Fruit fly (Drosophila melanogaster): Measurements from ENCODE around the gene CG15765.

The CG15765 gene

dm6 chrX:5852677-5853076, 34.3 kb downstream of the CG15765 start (continued):
- peak; percentile 12 for TF ChIP-seq Blimp-1 (GFP tag; optimal IDR thresholded peaks at IDR 0.05)
- TF ChIP-seq CG17328 (GFP tag; IDR thresholded peaks at IDR 0.05), result no peak
- TF ChIP-seq phol (tag; optimal IDR thresholded peaks at IDR 0.05), result peak; percentile 18
- no peak for TF ChIP-seq Hr78 (GFP tag; optimal IDR thresholded peaks at IDR 0.05)
- TF ChIP-seq pan (optimal IDR thresholded peaks at IDR 0.05), result no peak
- peak in 1 of 2 experiments; percentile 15 for TF ChIP-seq pan (GFP tag; optimal IDR thresholded peaks at IDR 0.05 in 1 of 2, IDR thresholded peaks at IDR 0.05 in 1 of 2)
- TF ChIP-seq prd (optimal IDR thresholded peaks at IDR 0.05), result no peak
- TF ChIP-seq prd (GFP tag; IDR thresholded peaks at IDR 0.05), result peak; percentile 50; the same call in 2 of the 3 replicates
- peak; percentile 1 for TF ChIP-seq CG13424 (tag; optimal IDR thresholded peaks at IDR 0.05)
- TF ChIP-seq nerfin-2 (GFP tag; IDR thresholded peaks at IDR 0.05; ENCODE audit: partially characterized antibody), result no peak
- 0 out of 2 replicates have a peak, but pooled peaks have one; percentile 16 for TF ChIP-seq CG10959 (GFP tag; IDR thresholded peaks at IDR 0.05)
- TF ChIP-seq Fer3 (tag; optimal IDR thresholded peaks at IDR 0.05), result peak; percentile 27
- TF ChIP-seq CG12391 (tag; optimal IDR thresholded peaks at IDR 0.05), result peak; percentile 24
- TF ChIP-seq YL-1 (GFP tag; optimal IDR thresholded peaks at IDR 0.05), result no peak
- no peak for TF ChIP-seq CG17802 (tag; optimal IDR thresholded peaks at IDR 0.05)

dm6 chrX:5853461-5853860, 35.1 kb downstream of the CG15765 start, which contains the start of gene CG43136:
Gene CG43136 (plus strand): TSS chrX:5853761.
- TF ChIP-seq Sox102F (GFP tag; optimal IDR thresholded peaks at IDR 0.05) (no peak), tx (GFP tag; optimal IDR thresholded peaks at IDR 0.05) (no peak), vvl (GFP tag; IDR thresholded peaks at IDR 0.05) (no peak), CG10654 (GFP tag; optimal IDR thresholded peaks at IDR 0.05) (no peak), grn (GFP tag; optimal IDR thresholded peaks at IDR 0.05) (no peak), CG16813 (GFP tag; IDR thresholded peaks at IDR 0.05; ENCODE audit: partially characterized antibody) (no peak)

dm6 chrX:5865051-5865450, 46.7 kb downstream of the CG15765 start, which contains the start of gene CG43137:
Gene CG43137 (minus strand): TSS chrX:5865151.
- no peak for TF ChIP-seq CG6854 (GFP tag; optimal IDR thresholded peaks at IDR 0.05)
- no peak for TF ChIP-seq CG6654 (GFP tag; optimal IDR thresholded peaks at IDR 0.05)
- no peak for TF ChIP-seq CG11560 (tag; IDR thresholded peaks at IDR 0.05)
- no peak for TF ChIP-seq Ptx1 (GFP tag; IDR thresholded peaks at IDR 0.05)
- TF ChIP-seq az2 (GFP tag; optimal IDR thresholded peaks at IDR 0.05), result no peak
- TF ChIP-seq Ets97D (GFP tag; optimal IDR thresholded peaks at IDR 0.05), result no peak
- no peak for TF ChIP-seq stwl (tag; optimal IDR thresholded peaks at IDR 0.05)
- TF ChIP-seq sqz (GFP tag; optimal IDR thresholded peaks at IDR 0.05), result no peak
- no peak for TF ChIP-seq unc-4 (GFP tag; IDR thresholded peaks at IDR 0.05; ENCODE audit: partially characterized antibody)
- TF ChIP-seq gsb-n (tag; optimal IDR thresholded peaks at IDR 0.05), result no peak
- TF ChIP-seq CG7839 (tag; optimal IDR thresholded peaks at IDR 0.05), result no peak

- TF ChIP-seq CG6765 (GFP tag; optimal IDR thresholded peaks at IDR 0.05) (no peak), chif (GFP tag; optimal IDR thresholded peaks at IDR 0.05) (no peak), CG18599 (GFP tag; optimal IDR thresholded peaks at IDR 0.05) (peak; percentile 62), CG30403 (GFP tag; optimal IDR thresholded peaks at IDR 0.05) (no peak), usp (GFP tag; optimal IDR thresholded peaks at IDR 0.05) (no peak), Hey (tag; optimal IDR thresholded peaks at IDR 0.05) (no peak), CG9932 (GFP tag; IDR thresholded peaks at IDR 0.05) (peak; percentile 27; the same call in 1 of the 2 replicates), fu2 (GFP tag; optimal IDR thresholded peaks at IDR 0.05) (no peak), CG8281 (tag; optimal IDR thresholded peaks at IDR 0.05) (no peak), Ravus (GFP tag; IDR thresholded peaks at IDR 0.05) (no peak), CG17385 (GFP tag; optimal IDR thresholded peaks at IDR 0.05) (no peak), sima (GFP tag; optimal IDR thresholded peaks at IDR 0.05) (no peak), CoRest (tag; optimal IDR thresholded peaks at IDR 0.05) (no peak), CG33557 (GFP tag; optimal IDR thresholded peaks at IDR 0.05) (no peak), Hr51 (GFP tag; optimal IDR thresholded peaks at IDR 0.05) (peak in 1 of 2 experiments; percentile 14), slp2 (GFP tag; optimal IDR thresholded peaks at IDR 0.05) (no peak)
These were observed 47.7 kb downstream of the CG15765 start for dm6 chrX:5866095-5866494.
